Worm (Caenorhabditis elegans): ENCODE results near the gene T20B12.7.

Gene T20B12.7

DNA sequence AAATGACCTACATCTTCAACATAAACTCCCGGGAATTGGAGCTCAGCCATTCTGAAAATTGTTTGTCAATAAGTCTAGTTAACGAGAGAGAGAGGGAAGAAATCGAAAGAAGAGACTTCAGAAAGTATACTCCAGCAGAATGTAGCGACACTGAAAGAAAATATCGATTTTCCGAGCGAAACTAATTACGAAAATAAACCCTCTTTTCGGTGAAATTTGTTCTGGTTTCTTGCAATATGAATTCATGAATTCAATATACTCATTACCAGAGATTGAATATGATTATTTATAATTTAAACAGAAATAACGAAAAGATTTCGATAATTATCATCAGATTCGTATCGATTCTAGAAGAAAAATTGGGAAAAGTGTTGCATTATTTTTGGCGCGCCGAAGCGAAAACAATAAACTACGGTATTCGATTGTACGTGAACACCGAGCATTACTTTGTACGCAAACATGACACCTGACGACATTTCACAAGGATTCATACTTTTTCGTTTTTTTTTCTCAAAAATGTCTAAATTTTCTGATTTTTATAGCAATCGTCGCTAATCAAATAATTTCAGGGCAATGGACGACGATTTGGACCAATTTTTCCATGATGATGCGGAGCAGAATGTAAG is 2.8 kb upstream of the T20B12.7 start, which contains the start of the genes hmg-4 and T20B12.3:
hmg-4 (minus strand) TSS at position 51 of the 626 bp plus-strand sequence.
T20B12.3 (plus strand) TSS at position 570 of the 626 bp plus-strand sequence.
- TF ChIP-seq snpc-1.3 (tag; optimal IDR thresholded peaks at IDR 0.05; ENCODE audit: insufficient read depth): no peak
- TF ChIP-seq dpl-1 (GFP tag; optimal IDR thresholded peaks at IDR 0.05): peak; percentile 70
- no peak for TF ChIP-seq zim-3 (tag; optimal IDR thresholded peaks at IDR 0.05)
- no peak for TF ChIP-seq snpc-4 (GFP tag; optimal IDR thresholded peaks at IDR 0.05)
- TF ChIP-seq snpc-4 (tag; optimal IDR thresholded peaks at IDR 0.05): no peak
- TF ChIP-seq tbp1 (GFP tag; optimal IDR thresholded peaks at IDR 0.05): peak; percentile 75
- peak; percentile 14 for TF ChIP-seq unc-130 (GFP tag; optimal IDR thresholded peaks at IDR 0.05)
- TF ChIP-seq rcor-1 (GFP tag; IDR thresholded peaks at IDR 0.05): peak; percentile 8; the same call in 1 of the 2 replicates
- TF ChIP-seq snpc-1.1 (tag; optimal IDR thresholded peaks at IDR 0.05; ENCODE audit: insufficient read depth): peak; percentile 4
- peak; percentile 22 for TF ChIP-seq lin-54 (GFP tag; optimal IDR thresholded peaks at IDR 0.05)
- TF ChIP-seq F57A8.1 (GFP tag; optimal IDR thresholded peaks at IDR 0.05): no peak
- TF ChIP-seq ZK185.1 (tag; optimal IDR thresholded peaks at IDR 0.05; ENCODE audit: poor library complexity, severe bottlenecking): no peak
- TF ChIP-seq pha-4 (tag; optimal IDR thresholded peaks at IDR 0.05): no peak
- peak; percentile 93 for TF ChIP-seq efl-1 (GFP tag; optimal IDR thresholded peaks at IDR 0.05)
- TF ChIP-seq sptf-2 (GFP tag; optimal IDR thresholded peaks at IDR 0.05): no peak
- peak; percentile 44 for TF ChIP-seq ztf-18 (tag; optimal IDR thresholded peaks at IDR 0.05)
- TF ChIP-seq hmg-1.2 (GFP tag; IDR thresholded peaks at IDR 0.05): peak; percentile 52; the same call in 1 of the 2 replicates
- peak; percentile 55 for TF ChIP-seq dox-1 (GFP tag; IDR thresholded peaks at IDR 0.05)
- peak; percentile 87 for TF ChIP-seq madf-6 (GFP tag; IDR thresholded peaks at IDR 0.05)
- peak; percentile 7 for TF ChIP-seq tlf-1 (GFP tag; optimal IDR thresholded peaks at IDR 0.05)
- peak; percentile 50 for TF ChIP-seq xnd-1 (tag; optimal IDR thresholded peaks at IDR 0.05)
- TF ChIP-seq F23B12.7 (tag; optimal IDR thresholded peaks at IDR 0.05; ENCODE audit: insufficient read depth): peak; percentile 54
- TF ChIP-seq D2030.7 (GFP tag; IDR thresholded peaks at IDR 0.05): peak; percentile 69
- TF ChIP-seq madf-8 (GFP tag; conservative IDR thresholded peaks at IDR 0.05): peak; percentile 44; the same call in 1 of the 2 replicates
- TF ChIP-seq ccch-3 (GFP tag; optimal IDR thresholded peaks at IDR 0.05): no peak
- no peak for TF ChIP-seq F49E8.2 (tag; optimal IDR thresholded peaks at IDR 0.05; ENCODE audit: insufficient read depth)
- TF ChIP-seq nfyb-1 (GFP tag; IDR thresholded peaks at IDR 0.05): 0 out of 2 replicates have a peak, but pooled peaks have one; percentile 27
- no peak for TF ChIP-seq F52B5.7 (tag; optimal IDR thresholded peaks at IDR 0.05)
- TF ChIP-seq B0336.3 (GFP tag; IDR thresholded peaks at IDR 0.05): no peak
- no peak for TF ChIP-seq chd-7 (tag; optimal IDR thresholded peaks at IDR 0.05)
- TF ChIP-seq Y95B8A.8 (GFP tag; IDR thresholded peaks at IDR 0.05): 0 out of 2 replicates have a peak, but pooled peaks have one; percentile 54
- TF ChIP-seq nhr-179 (tag; optimal IDR thresholded peaks at IDR 0.05): no peak
- TF ChIP-seq F33H1.4 (GFP tag; IDR thresholded peaks at IDR 0.05): peak; percentile 77
- no peak for TF ChIP-seq dpff-1 (tag; optimal IDR thresholded peaks at IDR 0.05)
- TF ChIP-seq lin-35 (GFP tag; optimal IDR thresholded peaks at IDR 0.05): no peak
- no peak for TF ChIP-seq hmg-20 (GFP tag; IDR thresholded peaks at IDR 0.05)
- peak; percentile 89 for TF ChIP-seq lsl-1 (GFP tag; optimal IDR thresholded peaks at IDR 0.05)
- TF ChIP-seq snpc-3.4 (tag; optimal IDR thresholded peaks at IDR 0.05): peak; percentile 15
- TF ChIP-seq B0019.2 (GFP tag; conservative IDR thresholded peaks at IDR 0.05): 0 out of 2 replicates have a peak, but pooled peaks have one; percentile 36
- TF ChIP-seq ceh-91 (GFP tag; IDR thresholded peaks at IDR 0.05): peak; percentile 71
- TF ChIP-seq hrde-1 (tag; optimal IDR thresholded peaks at IDR 0.05; ENCODE audit: borderline replicate concordance): no peak
- TF ChIP-seq Y79H2A.3 (GFP tag; conservative IDR thresholded peaks at IDR 0.05): no peak
- TF ChIP-seq hsf-1 (GFP tag; IDR thresholded peaks at IDR 0.05): peak; percentile 84; the same call in 1 of the 2 replicates
- no peak for TF ChIP-seq mcd-1 (GFP tag; IDR thresholded peaks at IDR 0.05)
- no peak for TF ChIP-seq attf-5 (GFP tag; optimal IDR thresholded peaks at IDR 0.05)
- peak; percentile 4 for TF ChIP-seq K12H6.12 (tag; optimal IDR thresholded peaks at IDR 0.05)
